Worm (Caenorhabditis elegans): ENCODE results near the gene F26G1.11.

F26G1.11 gene

DNA sequence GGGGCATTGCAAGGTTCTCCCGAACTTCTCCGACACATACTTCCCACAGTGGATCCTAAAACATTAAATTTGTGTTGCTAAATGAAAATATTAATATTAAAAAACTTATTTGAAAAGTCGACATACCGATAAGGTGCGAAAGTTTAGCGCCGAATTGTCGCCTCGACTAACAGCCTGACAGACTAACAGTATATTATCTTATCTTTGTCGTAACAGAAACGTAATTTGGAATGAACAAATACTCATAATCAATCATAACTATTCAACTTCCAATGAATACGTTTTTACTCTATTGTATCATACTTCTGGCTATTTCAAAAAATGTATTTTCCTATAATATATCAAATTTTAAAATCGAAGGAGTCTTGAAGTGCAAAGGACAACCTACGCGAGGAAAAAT is at the start of gene F26G1.11:
F26G1.11 (plus strand) TSS at position 205 of the 400 bp plus-strand sequence.
- TF ChIP-seq daf-16 (GFP tag; optimal IDR thresholded peaks at IDR 0.05) (no peak), daf-16 (tag; optimal IDR thresholded peaks at IDR 0.05) (peak; percentile 73), pqm-1 (tag; optimal IDR thresholded peaks at IDR 0.05) (peak; percentile 86), mdt-29 (GFP tag; IDR thresholded peaks at IDR 0.05) (no peak), zip-2 (tag; optimal IDR thresholded peaks at IDR 0.05) (no peak), pha-4 (GFP tag; IDR thresholded peaks at IDR 0.05) (no peak), pha-4 (tag; optimal IDR thresholded peaks at IDR 0.05) (no peak), tra-1 (GFP tag; IDR thresholded peaks at IDR 0.05) (no peak), dve-1 (tag; optimal IDR thresholded peaks at IDR 0.05; ENCODE audit: insufficient read depth) (peak; percentile 62), F44E2.7 (GFP tag; IDR thresholded peaks at IDR 0.05) (no peak), hlh-11 (tag; optimal IDR thresholded peaks at IDR 0.05) (peak; percentile 42)

ce11 chrII:4727769-4728168 is 49.2 kb upstream of the F26G1.11 start, which contains the start of gene ttr-41:
Gene ttr-41 (minus strand): TSS chrII:4727869.
- no peak for TF ChIP-seq sdz-12 (GFP tag; optimal IDR thresholded peaks at IDR 0.05)

- TF ChIP-seq tra-1 (GFP tag; IDR thresholded peaks at IDR 0.05) = peak; percentile 86
- peak; percentile 73 for TF ChIP-seq lin-1 (GFP tag; IDR thresholded peaks at IDR 0.05)
- TF ChIP-seq php-3 (GFP tag; IDR thresholded peaks at IDR 0.05) = peak; percentile 50; the same call in 1 of the 2 replicates
- TF ChIP-seq nhr-102 (tag; optimal IDR thresholded peaks at IDR 0.05) = peak; percentile 14
- TF ChIP-seq mep-1 (tag; optimal IDR thresholded peaks at IDR 0.05) = peak; percentile 18
- peak; percentile 62 for TF ChIP-seq nhr-11 (tag; optimal IDR thresholded peaks at IDR 0.05)
- TF ChIP-seq hlh-30 (tag; optimal IDR thresholded peaks at IDR 0.05; ENCODE audit: insufficient read depth) = peak; percentile 31
- TF ChIP-seq hif-1 (tag; optimal IDR thresholded peaks at IDR 0.05) = peak; percentile 58 to 96
- peak; percentile 99 for TF ChIP-seq pqm-1 (tag; optimal IDR thresholded peaks at IDR 0.05)
- no peak for TF ChIP-seq unc-39 (tag; optimal IDR thresholded peaks at IDR 0.05)
- no peak for TF ChIP-seq ceh-20 (GFP tag; IDR thresholded peaks at IDR 0.05)
- peak; percentile 92 for TF ChIP-seq dve-1 (tag; optimal IDR thresholded peaks at IDR 0.05; ENCODE audit: insufficient read depth)
- TF ChIP-seq gei-8 (GFP tag; optimal IDR thresholded peaks at IDR 0.05) = no peak
- TF ChIP-seq daf-16 (GFP tag; optimal IDR thresholded peaks at IDR 0.05) = peak; percentile 66 to 95
- TF ChIP-seq daf-16 (tag; optimal IDR thresholded peaks at IDR 0.05) = peak; percentile 99
- TF ChIP-seq spr-1 (tag; optimal IDR thresholded peaks at IDR 0.05) = peak; percentile 34
- peak; percentile 7 for TF ChIP-seq cey-2 (tag; optimal IDR thresholded peaks at IDR 0.05; ENCODE audit: borderline replicate concordance, insufficient read depth)
- TF ChIP-seq dpl-1 (GFP tag; optimal IDR thresholded peaks at IDR 0.05) = peak; percentile 0
- TF ChIP-seq sdz-12 (GFP tag; optimal IDR thresholded peaks at IDR 0.05) = no peak
- no peak for TF ChIP-seq fkh-10 (GFP tag; optimal IDR thresholded peaks at IDR 0.05)
- TF ChIP-seq dmd-6 (GFP tag; IDR thresholded peaks at IDR 0.05) = peak; percentile 89
- TF ChIP-seq nhr-6 (tag; optimal IDR thresholded peaks at IDR 0.05) = peak; percentile 49
- no peak for TF ChIP-seq lin-13 (GFP tag; optimal IDR thresholded peaks at IDR 0.05)
- TF ChIP-seq lin-29 (GFP tag; IDR thresholded peaks at IDR 0.05) = no peak
- TF ChIP-seq mdl-1 (tag; optimal IDR thresholded peaks at IDR 0.05) = peak in 1 of 2 experiments; percentile 47
- TF ChIP-seq hlh-11 (tag; optimal IDR thresholded peaks at IDR 0.05) = peak; percentile 91
- peak; percentile 92 for TF ChIP-seq nhr-77 (tag; optimal IDR thresholded peaks at IDR 0.05)
- TF ChIP-seq nhr-28 (tag; optimal IDR thresholded peaks at IDR 0.05) = peak; percentile 95
- peak; percentile 44 for TF ChIP-seq mxl-3 (GFP tag; optimal IDR thresholded peaks at IDR 0.05)
- peak; percentile 33 for TF ChIP-seq T20F7.1 (GFP tag; optimal IDR thresholded peaks at IDR 0.05)
Observed at ce11 chrII:4728687-4729086, 48.2 kb upstream of the F26G1.11 start.

- TF ChIP-seq dmd-9 (GFP tag; IDR thresholded peaks at IDR 0.05) = no peak
- TF ChIP-seq zag-1 (tag; optimal IDR thresholded peaks at IDR 0.05) = no peak
- no peak for TF ChIP-seq nhr-41 (GFP tag; IDR thresholded peaks at IDR 0.05)
- TF ChIP-seq ztf-7 (tag; optimal IDR thresholded peaks at IDR 0.05) = no peak
- TF ChIP-seq skn-1 (tag; optimal IDR thresholded peaks at IDR 0.05) = no peak
- TF ChIP-seq ceh-44 (GFP tag; IDR thresholded peaks at IDR 0.05) = no peak
- TF ChIP-seq T20F7.1 (GFP tag; optimal IDR thresholded peaks at IDR 0.05) = no peak
- TF ChIP-seq spr-1 (tag; optimal IDR thresholded peaks at IDR 0.05) = no peak
Observed at ce11 chrII:4729733-4730132, 47.2 kb upstream of the F26G1.11 start, which contains the start of gene F41C3.7. Gene F41C3.7 (plus strand): TSS chrII:4730033.

Measured in whole organism, L4 larva.